Fruit fly (Drosophila melanogaster): ENCODE data around the gene Ptpa.

DNA sequence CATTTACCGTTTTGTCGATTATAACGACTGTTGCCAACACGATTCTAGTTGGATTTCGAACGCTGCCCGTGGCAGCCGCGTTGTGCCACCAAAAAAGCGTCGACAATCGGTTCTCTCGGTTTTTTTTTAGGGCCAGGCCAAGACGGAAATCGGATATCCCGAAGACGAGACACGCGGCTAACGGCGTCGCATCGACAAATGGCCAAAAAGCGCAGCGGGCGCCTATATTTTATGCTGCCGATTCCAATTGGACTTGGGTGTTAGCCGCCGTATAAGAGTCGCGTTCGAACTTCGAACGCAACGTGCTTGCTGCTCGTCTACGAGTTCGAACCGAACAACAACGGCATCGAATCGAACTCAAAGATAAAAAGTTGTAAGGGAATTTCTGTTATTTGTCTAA is 46.0 kb downstream of the Ptpa start:
- TF ChIP-seq CG8478 (optimal IDR thresholded peaks at IDR 0.05), result no peak
- TF ChIP-seq CTCF (optimal IDR thresholded peaks at IDR 0.05), result no peak

All from S2 (cell line).